1 fruit fly cellular context compared by ENCODE assay signal in genomic region chr2L:8534515-8535295, dm6.
TF ChIP-seq lines count a peak whose summit lies in the region.

No protein-coding gene starts in this region.

TF ChIP-seq in whole organism, embryonic, 481 proteins besides CTCF, POLR2A, EP300 and RAD21 (continued from another document and continues in another):
- TF ChIP-seq CG13424 (tag; optimal IDR thresholded peaks at IDR 0.05; lab: Kevin White, UChicago) (peak; percentile 98), CG5245 (GFP tag; optimal IDR thresholded peaks at IDR 0.05; lab: Kevin White, UChicago) (peak; percentile 93), CG11723 (GFP tag; optimal IDR thresholded peaks at IDR 0.05; lab: Kevin White, UChicago) (peak; percentile 87), esg (GFP tag; conservative IDR thresholded peaks at IDR 0.05; lab: Robert Waterston, UW) (peak; percentile 97), aop (GFP tag; IDR thresholded peaks at IDR 0.05; lab: Robert Waterston, UW) (peak; percentile 91), shn (GFP tag; optimal IDR thresholded peaks at IDR 0.05; lab: Kevin White, UChicago) (peak; percentile 66), vvl (GFP tag; IDR thresholded peaks at IDR 0.05; lab: Robert Waterston, UW) (peak; percentile 97), cato (GFP tag; optimal IDR thresholded peaks at IDR 0.05; lab: Kevin White, UChicago; ENCODE audit: borderline replicate concordance) (peak; percentile 90), CG4820 (GFP tag; optimal IDR thresholded peaks at IDR 0.05; lab: Kevin White, UChicago) (peak; percentile 91), CG10654 (GFP tag; optimal IDR thresholded peaks at IDR 0.05; lab: Kevin White, UChicago) (peak; percentile 90), az2 (GFP tag; optimal IDR thresholded peaks at IDR 0.05; lab: Kevin White, UChicago) (peak; percentile 95), ci (GFP tag; IDR thresholded peaks at IDR 0.05; lab: Robert Waterston, UW) (peak; percentile 96), CG18262 (tag; optimal IDR thresholded peaks at IDR 0.05; lab: Kevin White, UChicago) (peak; percentile 95), ham (GFP tag; IDR thresholded peaks at IDR 0.05; lab: Robert Waterston, UW) (no peak), CG5180 (GFP tag; optimal IDR thresholded peaks at IDR 0.05; lab: Kevin White, UChicago) (peak; percentile 91), MTF-1 (GFP tag; optimal IDR thresholded peaks at IDR 0.05; lab: Kevin White, UChicago; ENCODE audit: borderline replicate concordance) (peak; percentile 73), CG3065 (GFP tag; optimal IDR thresholded peaks at IDR 0.05; lab: Kevin White, UChicago) (peak; percentile 82), CG14965 (GFP tag; optimal IDR thresholded peaks at IDR 0.05; lab: Kevin White, UChicago; ENCODE audit: borderline replicate concordance) (no peak), kni (GFP tag; optimal IDR thresholded peaks at IDR 0.05; lab: Kevin White, UChicago) (peak; percentile 97), cwo (GFP tag; optimal IDR thresholded peaks at IDR 0.05; lab: Kevin White, UChicago) (peak; percentile 84), fd96Cb (tag; optimal IDR thresholded peaks at IDR 0.05; lab: Kevin White, UChicago) (peak; percentile 98), CG12744 (GFP tag; optimal IDR thresholded peaks at IDR 0.05; lab: Kevin White, UChicago) (peak; percentile 83), lov (optimal IDR thresholded peaks at IDR 0.05; lab: Kevin White, UChicago) (no peak), lov (GFP tag; IDR thresholded peaks at IDR 0.05; lab: Robert Waterston, UW) (peak; percentile 86; the same call in 2 of the 3 replicates), TFAM (GFP tag; optimal IDR thresholded peaks at IDR 0.05; lab: Kevin White, UChicago) (peak; percentile 81), CG31388 (GFP tag; optimal IDR thresholded peaks at IDR 0.05; lab: Kevin White, UChicago) (peak; percentile 90), luna (GFP tag; optimal IDR thresholded peaks at IDR 0.05; lab: Kevin White, UChicago) (no peak), bcd (GFP tag; optimal IDR thresholded peaks at IDR 0.05; lab: Kevin White, UChicago) (peak; percentile 94), Hmx (GFP tag; optimal IDR thresholded peaks at IDR 0.05; lab: Kevin White, UChicago) (peak; percentile 67), vfl (GFP tag; optimal IDR thresholded peaks at IDR 0.05; lab: Kevin White, UChicago) (peak; percentile 75), stwl (tag; optimal IDR thresholded peaks at IDR 0.05; lab: Kevin White, UChicago) (no peak), CG31224 (GFP tag; IDR thresholded peaks at IDR 0.05; lab: Robert Waterston, UW) (peak; percentile 62), lmd (GFP tag; IDR thresholded peaks at IDR 0.05; lab: Robert Waterston, UW) (peak; percentile 95), CG14667 (GFP tag; IDR thresholded peaks at IDR 0.05; lab: Robert Waterston, UW) (no peak; the same call in none of the 2 replicates), CG10462 (GFP tag; optimal IDR thresholded peaks at IDR 0.05; lab: Kevin White, UChicago) (peak; percentile 92), oc (tag; optimal IDR thresholded peaks at IDR 0.05; lab: Kevin White, UChicago) (peak; percentile 98), amos (GFP tag; IDR thresholded peaks at IDR 0.05; lab: Robert Waterston, UW; ENCODE audit: partially characterized antibody) (no peak), mld (GFP tag; IDR thresholded peaks at IDR 0.05; lab: Robert Waterston, UW; ENCODE audit: partially characterized antibody) (no peak), hkb (optimal IDR thresholded peaks at IDR 0.05; lab: Kevin White, UChicago) (no peak), hkb (GFP tag; IDR thresholded peaks at IDR 0.05; lab: Robert Waterston, UW) (peak; percentile 98), E2f2 (GFP tag; IDR thresholded peaks at IDR 0.05; lab: Robert Waterston, UW) (peak; percentile 80), Chrac-16 (GFP tag; optimal IDR thresholded peaks at IDR 0.05; lab: Kevin White, UChicago) (peak; percentile 90), crol (GFP tag; IDR thresholded peaks at IDR 0.05; lab: Robert Waterston, UW) (peak; percentile 97), CG2889 (GFP tag; IDR thresholded peaks at IDR 0.05; lab: Robert Waterston, UW) (peak; percentile 77; the same call in 2 of the 3 replicates), CG11093 (GFP tag; IDR thresholded peaks at IDR 0.05; lab: Robert Waterston, UW) (peak; percentile 95), kay (GFP tag; optimal IDR thresholded peaks at IDR 0.05; lab: Kevin White, UChicago) (peak; percentile 82), YL-1 (GFP tag; optimal IDR thresholded peaks at IDR 0.05; lab: Kevin White, UChicago) (peak; percentile 80), mam (GFP tag; optimal IDR thresholded peaks at IDR 0.05; lab: Kevin White, UChicago) (peak; percentile 79), ac (GFP tag; optimal IDR thresholded peaks at IDR 0.05; lab: Kevin White, UChicago) (peak; percentile 31), Aef1 (GFP tag; IDR thresholded peaks at IDR 0.05; lab: Robert Waterston, UW) (peak; percentile 92), C15 (GFP tag; IDR thresholded peaks at IDR 0.05; lab: Robert Waterston, UW) (peak; percentile 68; the same call in 1 of the 3 replicates), onecut (GFP tag; IDR thresholded peaks at IDR 0.05; lab: Robert Waterston, UW) (peak; percentile 92), dpn (GFP tag; optimal IDR thresholded peaks at IDR 0.05; lab: Kevin White, UChicago) (peak; percentile 81 to 94), CG10959 (GFP tag; IDR thresholded peaks at IDR 0.05; lab: Robert Waterston, UW) (peak; percentile 78), salm (tag; optimal IDR thresholded peaks at IDR 0.05; lab: Kevin White, UChicago) (peak; percentile 96), cas (GFP tag; IDR thresholded peaks at IDR 0.05; lab: Robert Waterston, UW) (peak; percentile 74), HLH4C (GFP tag; IDR thresholded peaks at IDR 0.05; lab: Robert Waterston, UW; ENCODE audit: partially characterized antibody) (0 out of 3 replicates have a peak, but pooled peaks have one; percentile 54), CG16779 (GFP tag; IDR thresholded peaks at IDR 0.05; lab: Robert Waterston, UW) (peak; percentile 86), CG42726 (GFP tag; IDR thresholded peaks at IDR 0.05; lab: Robert Waterston, UW; ENCODE audit: partially characterized antibody) (no peak), pita (GFP tag; optimal IDR thresholded peaks at IDR 0.05; lab: Kevin White, UChicago) (no peak), E2f1 (GFP tag; IDR thresholded peaks at IDR 0.05; lab: Robert Waterston, UW) (peak; percentile 95), Ravus (GFP tag; IDR thresholded peaks at IDR 0.05; lab: Robert Waterston, UW) (peak; percentile 76), HmgD (GFP tag; optimal IDR thresholded peaks at IDR 0.05; lab: Kevin White, UChicago) (no peak), Elba2 (GFP tag; optimal IDR thresholded peaks at IDR 0.05; lab: Kevin White, UChicago) (no peak), kah (GFP tag; optimal IDR thresholded peaks at IDR 0.05; lab: Kevin White, UChicago) (peak; percentile 95), CG30431 (GFP tag; optimal IDR thresholded peaks at IDR 0.05; lab: Kevin White, UChicago) (peak; percentile 88), MESR4 (GFP tag; optimal IDR thresholded peaks at IDR 0.05; lab: Kevin White, UChicago) (peak; percentile 51), abd-A (tag; optimal IDR thresholded peaks at IDR 0.05; lab: Kevin White, UChicago) (peak; percentile 86), Oli (tag; optimal IDR thresholded peaks at IDR 0.05; lab: Kevin White, UChicago) (peak; percentile 98), CG12942 (GFP tag; optimal IDR thresholded peaks at IDR 0.05; lab: Kevin White, UChicago) (peak; percentile 90), CG6272 (GFP tag; IDR thresholded peaks at IDR 0.05; lab: Robert Waterston, UW) (peak; percentile 90), dimm (GFP tag; IDR thresholded peaks at IDR 0.05; lab: Robert Waterston, UW) (peak; percentile 89), Antp (GFP tag; optimal IDR thresholded peaks at IDR 0.05; lab: Kevin White, UChicago) (peak; percentile 75), CG1602 (GFP tag; optimal IDR thresholded peaks at IDR 0.05; lab: Kevin White, UChicago) (peak; percentile 93), psq (GFP tag; optimal IDR thresholded peaks at IDR 0.05; lab: Kevin White, UChicago) (peak; percentile 47), wek (GFP tag; optimal IDR thresholded peaks at IDR 0.05; lab: Kevin White, UChicago) (peak; percentile 85), CG2712 (tag; optimal IDR thresholded peaks at IDR 0.05; lab: Kevin White, UChicago) (peak; percentile 98), CG3407 (GFP tag; optimal IDR thresholded peaks at IDR 0.05; lab: Kevin White, UChicago) (peak; percentile 93), CG10321 (GFP tag; IDR thresholded peaks at IDR 0.05; lab: Robert Waterston, UW) (peak; percentile 73), gcm (GFP tag; optimal IDR thresholded peaks at IDR 0.05; lab: Kevin White, UChicago) (peak; percentile 97), CG3281 (GFP tag; optimal IDR thresholded peaks at IDR 0.05; lab: Kevin White, UChicago) (peak; percentile 90), Deaf1 (tag; optimal IDR thresholded peaks at IDR 0.05; lab: Kevin White, UChicago) (peak; percentile 71), her (GFP tag; optimal IDR thresholded peaks at IDR 0.05; lab: Kevin White, UChicago) (peak; percentile 8), corto (GFP tag; optimal IDR thresholded peaks at IDR 0.05; lab: Kevin White, UChicago) (peak; percentile 98), lab (GFP tag; optimal IDR thresholded peaks at IDR 0.05; lab: Kevin White, UChicago) (peak; percentile 90), CG31365 (tag; optimal IDR thresholded peaks at IDR 0.05; lab: Kevin White, UChicago) (peak; percentile 82), cg (GFP tag; optimal IDR thresholded peaks at IDR 0.05; lab: Kevin White, UChicago) (peak; percentile 85), CG1603 (tag; optimal IDR thresholded peaks at IDR 0.05; lab: Kevin White, UChicago) (peak; percentile 94), CG18764 (GFP tag; optimal IDR thresholded peaks at IDR 0.05; lab: Kevin White, UChicago) (peak; percentile 90), CG2875 (GFP tag; optimal IDR thresholded peaks at IDR 0.05; lab: Kevin White, UChicago) (peak; percentile 96), ken (GFP tag; IDR thresholded peaks at IDR 0.05; lab: Robert Waterston, UW) (peak; percentile 93), ftz-f1 (GFP tag; optimal IDR thresholded peaks at IDR 0.05; lab: Kevin White, UChicago) (peak; percentile 76), Asciz (GFP tag; optimal IDR thresholded peaks at IDR 0.05; lab: Kevin White, UChicago) (peak; percentile 98), CG10147 (GFP tag; optimal IDR thresholded peaks at IDR 0.05; lab: Kevin White, UChicago) (peak; percentile 91), ash1 (GFP tag; optimal IDR thresholded peaks at IDR 0.05; lab: Kevin White, UChicago) (no peak), Fer3 (tag; optimal IDR thresholded peaks at IDR 0.05; lab: Kevin White, UChicago) (peak; percentile 93), prd (optimal IDR thresholded peaks at IDR 0.05; lab: Kevin White, UChicago) (no peak), prd (GFP tag; IDR thresholded peaks at IDR 0.05; lab: Robert Waterston, UW) (peak; percentile 95), CG18619 (GFP tag; optimal IDR thresholded peaks at IDR 0.05; lab: Kevin White, UChicago) (peak; percentile 90), trem (tag; optimal IDR thresholded peaks at IDR 0.05; lab: Kevin White, UChicago) (peak; percentile 90), CG6854 (GFP tag; optimal IDR thresholded peaks at IDR 0.05; lab: Kevin White, UChicago) (peak; percentile 87), crp (GFP tag; optimal IDR thresholded peaks at IDR 0.05; lab: Kevin White, UChicago) (peak; percentile 15 to 68), CG4424 (GFP tag; optimal IDR thresholded peaks at IDR 0.05; lab: Kevin White, UChicago) (peak; percentile 94), CG33213 (GFP tag; optimal IDR thresholded peaks at IDR 0.05; lab: Kevin White, UChicago) (peak; percentile 67), CG6175 (GFP tag; IDR thresholded peaks at IDR 0.05; lab: Robert Waterston, UW) (no peak; the same call in none of the 3 replicates), p53 (GFP tag; optimal IDR thresholded peaks at IDR 0.05; lab: Kevin White, UChicago) (peak; percentile 57), bab2 (GFP tag; optimal IDR thresholded peaks at IDR 0.05; lab: Kevin White, UChicago) (peak; percentile 83), CG2678 (tag; optimal IDR thresholded peaks at IDR 0.05; lab: Kevin White, UChicago) (peak; percentile 97), ranshi (GFP tag; IDR thresholded peaks at IDR 0.05; lab: Robert Waterston, UW) (peak; percentile 90), CG10979 (tag; optimal IDR thresholded peaks at IDR 0.05; lab: Kevin White, UChicago) (peak; percentile 97), Vsx1 (GFP tag; optimal IDR thresholded peaks at IDR 0.05; lab: Kevin White, UChicago) (peak; percentile 88), gt (GFP tag; IDR thresholded peaks at IDR 0.05; lab: Robert Waterston, UW) (peak; percentile 88), nerfin-2 (GFP tag; IDR thresholded peaks at IDR 0.05; lab: Robert Waterston, UW; ENCODE audit: partially characterized antibody) (peak; percentile 77), odd (GFP tag; optimal IDR thresholded peaks at IDR 0.05; lab: Kevin White, UChicago) (peak; percentile 91), zen (tag; optimal IDR thresholded peaks at IDR 0.05; lab: Kevin White, UChicago) (peak; percentile 89), HLHmδ (GFP tag; optimal IDR thresholded peaks at IDR 0.05; lab: Kevin White, UChicago) (peak; percentile 81), CG9609 (GFP tag; optimal IDR thresholded peaks at IDR 0.05; lab: Kevin White, UChicago) (peak; percentile 72), Bteb2 (GFP tag; optimal IDR thresholded peaks at IDR 0.05; lab: Kevin White, UChicago) (peak; percentile 46), CG12071 (GFP tag; optimal IDR thresholded peaks at IDR 0.05; lab: Kevin White, UChicago) (peak; percentile 93), Ada2b (GFP tag; IDR thresholded peaks at IDR 0.05; lab: Robert Waterston, UW) (peak; percentile 93), en (GFP tag; optimal IDR thresholded peaks at IDR 0.05; lab: Kevin White, UChicago) (peak; percentile 81), peb (GFP tag; IDR thresholded peaks at IDR 0.05; lab: Robert Waterston, UW) (peak; percentile 95), CG7745 (tag; optimal IDR thresholded peaks at IDR 0.05; lab: Kevin White, UChicago) (peak; percentile 50), org-1 (GFP tag; optimal IDR thresholded peaks at IDR 0.05; lab: Kevin White, UChicago) (peak; percentile 93), caup (GFP tag; optimal IDR thresholded peaks at IDR 0.05; lab: Kevin White, UChicago; ENCODE audit: severe bottlenecking) (peak; percentile 67), Ets97D (GFP tag; optimal IDR thresholded peaks at IDR 0.05; lab: Kevin White, UChicago) (peak; percentile 55), zf30C (GFP tag; optimal IDR thresholded peaks at IDR 0.05; lab: Kevin White, UChicago) (no peak), HLH3B (GFP tag; IDR thresholded peaks at IDR 0.05; lab: Robert Waterston, UW) (peak; percentile 97), sr (GFP tag; IDR thresholded peaks at IDR 0.05; lab: Robert Waterston, UW) (peak; percentile 70; the same call in 2 of the 3 replicates), pb (GFP tag; optimal IDR thresholded peaks at IDR 0.05; lab: Kevin White, UChicago) (peak; percentile 67)
